Fruit fly (Drosophila melanogaster) whole organism, prepupa: ENCODE results near the gene eEF1gamma.

Source experiments
- Blimp-1 ChIP-seq: fragments of 200-800 bp; sonication (Bioruptor generic); optimal IDR thresholded peaks from 3 replicates; lab custom pipeline; 2017; ENCODE audit warnings: missing biosample characterization, missing genetic modification characterization, mild to moderate bottlenecking, moderate library complexity, missing genetic modification reagents
- CG10669 ChIP-seq: fragments of 200-800 bp; sonication (Bioruptor generic); optimal IDR thresholded peaks from 3 replicates; lab custom pipeline; 2018; ENCODE audit warnings: missing biosample characterization, mild to moderate bottlenecking, missing genetic modification characterization, moderate library complexity
- CG11294 ChIP-seq: fragments of 200-800 bp; sonication (Bioruptor generic); IDR thresholded peaks from 2 replicates; pipeline ENCODE4 v1.3.6; 2022; ENCODE audit warnings: missing biosample characterization, missing genetic modification characterization
- CG11902 ChIP-seq: fragments of 200-800 bp; sonication (Bioruptor generic); optimal IDR thresholded peaks from 3 replicates; lab custom pipeline; 2016; ENCODE audit warnings: missing biosample characterization, missing genetic modification characterization
- CG15336 ChIP-seq: fragments of 200-800 bp; sonication (Bioruptor generic); IDR thresholded peaks from 2 replicates; pipeline ENCODE4 v1.3.6; 2022; ENCODE audit warnings: missing biosample characterization, missing genetic modification characterization
- CG1621 ChIP-seq: fragments of 200-800 bp; sonication (Bioruptor generic); optimal IDR thresholded peaks from 3 replicates; lab custom pipeline; 2018; ENCODE audit warnings: missing biosample characterization, mild to moderate bottlenecking, missing genetic modification characterization
- CG16779 ChIP-seq: fragments of 200-800 bp; sonication (Bioruptor generic); optimal IDR thresholded peaks from 3 replicates; lab custom pipeline; 2017; ENCODE audit warnings: missing biosample characterization, mild to moderate bottlenecking, missing genetic modification characterization
- CG31627 ChIP-seq: fragments of 200-800 bp; sonication (Bioruptor generic); optimal IDR thresholded peaks from 3 replicates; lab custom pipeline; 2016; ENCODE audit warnings: missing biosample characterization, missing genetic modification characterization
- CG3919 ChIP-seq: fragments of 200-800 bp; sonication (Bioruptor generic); optimal IDR thresholded peaks from 3 replicates; lab custom pipeline; 2016; ENCODE audit warnings: missing biosample characterization, missing genetic modification characterization
- CG4318 ChIP-seq: fragments of 200-800 bp; sonication (Bioruptor generic); optimal IDR thresholded peaks from 3 replicates; lab custom pipeline; 2017; ENCODE audit warnings: missing biosample characterization, mild to moderate bottlenecking, missing genetic modification characterization
- CG6163 ChIP-seq: fragments of 200-800 bp; sonication (Bioruptor generic); IDR thresholded peaks from 3 replicates; pipeline ENCODE4 v1.3.6; 2022; ENCODE audit warnings: missing biosample characterization, missing genetic modification characterization
- CG6276 ChIP-seq: fragments of 200-800 bp; sonication (Bioruptor generic); optimal IDR thresholded peaks from 2 replicates; lab custom pipeline; 2017; ENCODE audit warnings: missing biosample characterization, mild to moderate bottlenecking, missing genetic modification characterization
- CG6808 ChIP-seq: fragments of 200-800 bp; sonication (Bioruptor generic); optimal IDR thresholded peaks from 3 replicates; lab custom pipeline; 2017; ENCODE audit warnings: missing biosample characterization, missing genetic modification characterization, mild to moderate bottlenecking, moderate library complexity, missing genetic modification reagents
- CG6854 ChIP-seq: fragments of 200-800 bp; sonication (Bioruptor generic); optimal IDR thresholded peaks from 2 replicates; lab custom pipeline; 2017; ENCODE audit warnings: missing biosample characterization, mild to moderate bottlenecking, missing genetic modification characterization
- CG8319 ChIP-seq: fragments of 200-800 bp; sonication (Bioruptor generic); optimal IDR thresholded peaks from 3 replicates; lab custom pipeline; 2016; ENCODE audit warnings: missing biosample characterization, missing genetic modification characterization
- CG8632 ChIP-seq: fragments of 200-800 bp; sonication (Bioruptor generic); optimal IDR thresholded peaks from 3 replicates; lab custom pipeline; 2016; ENCODE audit warnings: missing biosample characterization, missing genetic modification characterization
- CG9139 ChIP-seq: fragments of 200-800 bp; sonication (Bioruptor generic); optimal IDR thresholded peaks from 3 replicates; lab custom pipeline; 2017; ENCODE audit warnings: missing biosample characterization, mild to moderate bottlenecking, missing genetic modification characterization
- Eip75B ChIP-seq: fragments of 200-800 bp; sonication (Bioruptor generic); optimal IDR thresholded peaks from 3 replicates; lab custom pipeline; 2016; ENCODE audit warnings: missing biosample characterization, missing genetic modification characterization
- Eip78C ChIP-seq: fragments of 200-800 bp; sonication (Bioruptor generic); peaks from one replicate; lab custom pipeline; 2016; ENCODE audit warnings: missing biosample characterization, missing genetic modification characterization
- Eip93F ChIP-seq: fragments of 200-800 bp; sonication (Bioruptor generic); optimal IDR thresholded peaks from 2 replicates; lab custom pipeline; 2016; ENCODE audit warnings: missing biosample characterization, mild to moderate bottlenecking, missing genetic modification characterization
- Ets21C ChIP-seq: fragments of 200-800 bp; sonication (Bioruptor generic); optimal IDR thresholded peaks from 3 replicates; lab custom pipeline; 2016; ENCODE audit warnings: missing biosample characterization, missing genetic modification characterization
- Ets96B ChIP-seq: fragments of 200-800 bp; optimal IDR thresholded peaks from 2 replicates; lab custom pipeline; 2019; ENCODE audit warnings: missing biosample characterization, mild to moderate bottlenecking, missing genetic modification characterization, moderate library complexity
- Gug ChIP-seq: fragments of 200-800 bp; sonication (Bioruptor generic); IDR thresholded peaks from 2 replicates; pipeline ENCODE4 v1.3.6; 2022; ENCODE audit warnings: missing biosample characterization, missing genetic modification characterization
- Hr38 ChIP-seq: sonication (Bioruptor generic); optimal IDR thresholded peaks from 2 replicates; lab custom pipeline; 2016; ENCODE audit warnings: missing biosample characterization, missing genetic modification characterization
- Hr39 ChIP-seq: fragments of 200-800 bp; sonication (Bioruptor generic); optimal IDR thresholded peaks from 2 replicates; lab custom pipeline; 2016; ENCODE audit warnings: missing biosample characterization, missing genetic modification characterization
- OdsH ChIP-seq: fragments of 200-800 bp; sonication (Bioruptor generic); optimal IDR thresholded peaks from 3 replicates; lab custom pipeline; 2016; ENCODE audit warnings: missing biosample characterization, missing genetic modification characterization
- Sox14 ChIP-seq: fragments of 200-800 bp; sonication (Bioruptor generic); optimal IDR thresholded peaks from 3 replicates; lab custom pipeline; 2016; ENCODE audit warnings: missing biosample characterization, missing genetic modification characterization
- Sox15 ChIP-seq: fragments of 200-800 bp; sonication (Bioruptor generic); optimal IDR thresholded peaks from 3 replicates; lab custom pipeline; 2016; ENCODE audit warnings: missing biosample characterization, missing genetic modification characterization
- achi ChIP-seq: fragments of 200-800 bp; sonication (Bioruptor generic); optimal IDR thresholded peaks from 3 replicates; lab custom pipeline; 2016; ENCODE audit warnings: missing biosample characterization, missing genetic modification characterization
- acj6 ChIP-seq: fragments of 200-800 bp; sonication (Bioruptor generic); optimal IDR thresholded peaks from 3 replicates; lab custom pipeline; 2016; ENCODE audit warnings: missing biosample characterization, missing genetic modification characterization
- cyc ChIP-seq: fragments of 200-800 bp; sonication (Bioruptor generic); optimal IDR thresholded peaks from 3 replicates; lab custom pipeline; 2016; ENCODE audit warnings: missing biosample characterization, missing genetic modification characterization
- dsx ChIP-seq: fragments of 200-800 bp; optimal IDR thresholded peaks from 3 replicates; lab custom pipeline; 2019; ENCODE audit warnings: missing biosample characterization, mild to moderate bottlenecking, missing genetic modification characterization, moderate library complexity; ENCODE audit not compliant: poor library complexity, severe bottlenecking
- eg ChIP-seq: fragments of 200-800 bp; sonication (Bioruptor generic); IDR thresholded peaks from 3 replicates; pipeline ENCODE4 v1.3.6; 2022; ENCODE audit warnings: missing biosample characterization, missing genetic modification characterization
- esn ChIP-seq: fragments of 200-800 bp; sonication (Bioruptor generic); optimal IDR thresholded peaks from 2 replicates; lab custom pipeline; 2016; ENCODE audit warnings: missing biosample characterization, mild to moderate bottlenecking, missing genetic modification characterization, moderate library complexity
- fd59A ChIP-seq: fragments of 200-800 bp; sonication (Bioruptor generic); optimal IDR thresholded peaks from 2 replicates; lab custom pipeline; 2017; ENCODE audit warnings: missing biosample characterization, mild to moderate bottlenecking, missing genetic modification characterization, missing genetic modification reagents
- fd85E ChIP-seq: fragments of 200-800 bp; sonication (Bioruptor generic); optimal IDR thresholded peaks from 3 replicates; lab custom pipeline; 2016; ENCODE audit warnings: missing biosample characterization, missing genetic modification characterization
- fkh ChIP-seq: fragments of 200-800 bp; sonication (Bioruptor generic); optimal IDR thresholded peaks from 3 replicates; lab custom pipeline; 2017; ENCODE audit warnings: missing biosample characterization, mild to moderate bottlenecking, missing genetic modification characterization, moderate library complexity
- lz ChIP-seq: fragments of 200-800 bp; sonication (Bioruptor generic); optimal IDR thresholded peaks from 3 replicates; lab custom pipeline; 2016; ENCODE audit warnings: missing biosample characterization, missing genetic modification characterization
- pdm3 ChIP-seq: fragments of 200-800 bp; sonication (Bioruptor generic); optimal IDR thresholded peaks from 3 replicates; lab custom pipeline; 2016; ENCODE audit warnings: missing biosample characterization, missing genetic modification characterization
- spab ChIP-seq: fragments of 200-800 bp; sonication (Bioruptor generic); optimal IDR thresholded peaks from 2 replicates; lab custom pipeline; 2017; ENCODE audit warnings: missing biosample characterization, mild to moderate bottlenecking, missing genetic modification characterization, missing genetic modification reagents
- ss ChIP-seq, 2 experiments: fragments of 200-800 bp; sonication (Bioruptor generic); optimal IDR thresholded peaks; 2 replicates in 1 of 2; 3 replicates in 1 of 2; lab custom pipeline; 2017 to 2018; ENCODE audit warnings: mild to moderate bottlenecking in 2 of 2, missing biosample characterization in 2 of 2, missing genetic modification characterization in 2 of 2, moderate library complexity in 1 of 2
- svp ChIP-seq: fragments of 200-800 bp; sonication (Bioruptor generic); peaks from one replicate; lab custom pipeline; 2016; ENCODE audit warnings: missing biosample characterization, missing genetic modification characterization
- vri ChIP-seq: fragments of 200-800 bp; sonication (Bioruptor generic); optimal IDR thresholded peaks from 3 replicates; lab custom pipeline; 2016; ENCODE audit warnings: missing biosample characterization, mild to moderate bottlenecking, missing genetic modification characterization

Gene eEF1gamma

dm6 chr3R:29254383-29254782 is 34.4 kb downstream of the eEF1gamma start (continued):
- TF ChIP-seq Gug (GFP tag; lab: Robert Waterston, UW) (no peak), CG31627 (GFP tag; lab: Kevin White, UChicago) (no peak), CG3919 (GFP tag; lab: Kevin White, UChicago) (peak; percentile 64), CG10669 (peak; percentile 89), CG11294 (GFP tag; lab: Robert Waterston, UW) (no peak), CG6276 (GFP tag; lab: Kevin White, UChicago) (peak; percentile 38), CG9139 (GFP tag; lab: Kevin White, UChicago) (peak; percentile 98), fd59A (GFP tag; lab: Kevin White, UChicago) (peak; percentile 79), Ets21C (GFP tag; lab: Kevin White, UChicago) (no peak), achi (GFP tag; lab: Kevin White, UChicago) (peak; percentile 52), Hr38 (GFP tag; lab: Kevin White, UChicago) (no peak), dsx (GFP tag; lab: Kevin White, UChicago) (peak; percentile 84), Eip93F (GFP tag; lab: Kevin White, UChicago) (peak; percentile 54), acj6 (GFP tag; lab: Kevin White, UChicago) (peak; percentile 18), Eip75B (GFP tag; lab: Kevin White, UChicago) (peak; percentile 81), eg (GFP tag; lab: Robert Waterston, UW) (peak; percentile 60; the same call in 2 of the 3 replicates), fd85E (GFP tag; lab: Kevin White, UChicago) (peak; percentile 40)

dm6 chr3R:29255166-29255962 is 35.4 kb downstream of the eEF1gamma start, which contains the start of gene stg:
Gene stg, minus strand, starts transcription at chr3R:29255800.
- TF ChIP-seq ss (GFP tag; optimal IDR thresholded peaks at IDR 0.05; lab: Kevin White, UChicago) (peak in 1 of 2 experiments; percentile 63), CG3919 (GFP tag; lab: Kevin White, UChicago) (no peak), Sox15 (GFP tag; lab: Kevin White, UChicago) (no peak), CG11294 (GFP tag; lab: Robert Waterston, UW) (0 out of 2 replicates have a peak, but pooled peaks have one; percentile 10), vri (GFP tag; lab: Kevin White, UChicago) (peak; percentile 42), Hr38 (GFP tag; lab: Kevin White, UChicago) (no peak), CG6163 (GFP tag; lab: Robert Waterston, UW) (peak; percentile 57; the same call in 2 of the 3 replicates), svp (GFP tag; lab: Kevin White, UChicago) (peak; percentile 59), CG9139 (GFP tag; lab: Kevin White, UChicago) (peak; percentile 30), Eip78C (GFP tag; lab: Kevin White, UChicago) (peak; percentile 63), CG1621 (tag; lab: Kevin White, UChicago) (peak; percentile 9)

dm6 chr3R:29255963-29256527 is 36.1 kb downstream of the eEF1gamma start, which contains the start of gene CG45544:
Gene CG45544, plus strand, starts transcription at chr3R:29256485.
- TF ChIP-seq Hr39 (GFP tag; lab: Kevin White, UChicago) (peak; percentile 96), CG6854 (GFP tag; lab: Kevin White, UChicago) (peak; percentile 62), CG8319 (GFP tag; lab: Kevin White, UChicago) (peak; percentile 91), esn (GFP tag; lab: Kevin White, UChicago) (peak; percentile 96), spab (GFP tag; lab: Kevin White, UChicago) (peak; percentile 94), CG31627 (GFP tag; lab: Kevin White, UChicago) (peak; percentile 95), OdsH (peak; percentile 91), Sox14 (peak; percentile 97), Ets96B (peak; percentile 96), cyc (GFP tag; lab: Kevin White, UChicago) (peak; percentile 96), Eip75B (GFP tag; lab: Kevin White, UChicago) (peak; percentile 97), achi (GFP tag; lab: Kevin White, UChicago) (peak; percentile 92), CG6276 (GFP tag; lab: Kevin White, UChicago) (peak; percentile 53), CG16779 (tag; lab: Kevin White, UChicago) (peak; percentile 76), CG4318 (GFP tag; lab: Kevin White, UChicago) (peak; percentile 60), CG15336 (GFP tag; lab: Robert Waterston, UW) (peak; percentile 70), CG8632 (GFP tag; lab: Kevin White, UChicago) (peak; percentile 90), Blimp-1 (GFP tag; lab: Kevin White, UChicago) (peak; percentile 58), pdm3 (GFP tag; lab: Kevin White, UChicago) (peak; percentile 93), fkh (no peak), vri (GFP tag; lab: Kevin White, UChicago) (peak; percentile 92), CG6808 (peak; percentile 94), CG10669 (peak; percentile 95), lz (GFP tag; lab: Kevin White, UChicago) (peak; percentile 97), CG11902 (GFP tag; lab: Kevin White, UChicago) (peak; percentile 88), CG6163 (GFP tag; lab: Robert Waterston, UW) (peak; percentile 94), Eip93F (GFP tag; lab: Kevin White, UChicago) (peak; percentile 92)
